Fruit fly (Drosophila melanogaster) whole organism, wandering third instar larva: Measurements from ENCODE around the gene CG1545.
"Not testable (repeated sequence)": the region's sequence is repeated elsewhere in the genome, so short reads cannot be mapped to it uniquely, and the experiment has no call there.

Experiments used
- Abd-B ChIP-seq: fragments of >200 bp; optimal IDR thresholded peaks from 2 replicates; lab custom pipeline; 2017; ENCODE audit warnings: missing biosample characterization, missing genetic modification characterization
- CG32264 ChIP-seq: fragments of 200-800 bp; sonication (Bioruptor generic); optimal IDR thresholded peaks from 2 replicates; lab custom pipeline; 2016; ENCODE audit warnings: missing biosample characterization, missing genetic modification characterization
- CG9705 ChIP-seq: fragments of 200-800 bp; sonication (Bioruptor generic); optimal IDR thresholded peaks from 2 replicates; lab custom pipeline; 2018; ENCODE audit warnings: missing biosample characterization, mild to moderate bottlenecking, missing genetic modification characterization
- Dfd ChIP-seq: fragments of >200 bp; optimal IDR thresholded peaks from 2 replicates; lab custom pipeline; 2017; ENCODE audit warnings: missing biosample characterization, missing genetic modification characterization
- Dif ChIP-seq: fragments of 200-275, 200-300 bp; sonication (Bioruptor generic); optimal IDR thresholded peaks from 2 replicates; lab custom pipeline; 2018; ENCODE audit warnings: missing biosample characterization, missing genetic modification characterization; ENCODE audit not compliant: partially characterized antibody
- GATAd ChIP-seq: sonication (Bioruptor generic); optimal IDR thresholded peaks from 2 replicates; lab custom pipeline; 2016; ENCODE audit warnings: missing biosample characterization, missing genetic modification characterization
- HLH106 ChIP-seq: fragments of 200-800 bp; optimal IDR thresholded peaks from 3 replicates; lab custom pipeline; 2019; ENCODE audit warnings: missing biosample characterization, mild to moderate bottlenecking, missing genetic modification characterization, moderate library complexity
- Hnf4 ChIP-seq: fragments of 200-800 bp; sonication (Bioruptor generic); optimal IDR thresholded peaks from 2 replicates; lab custom pipeline; 2016; ENCODE audit warnings: missing biosample characterization, mild to moderate bottlenecking, missing genetic modification characterization
- Hr78 ChIP-seq: fragments of >200 bp; optimal IDR thresholded peaks from 2 replicates; lab custom pipeline; 2017; ENCODE audit warnings: missing biosample characterization, missing genetic modification characterization
- Hr83 ChIP-seq: fragments of 200-300 bp; sonication (Bioruptor generic); optimal IDR thresholded peaks from 2 replicates; lab custom pipeline; 2016; ENCODE audit warnings: missing biosample characterization, mild to moderate bottlenecking, missing genetic modification characterization, moderate library complexity; ENCODE audit not compliant: poor library complexity, severe bottlenecking
- Jra ChIP-seq: sonication (Bioruptor generic); optimal IDR thresholded peaks from 2 replicates; lab custom pipeline; 2016; ENCODE audit warnings: missing biosample characterization, missing genetic modification characterization
- Mio ChIP-seq: sonication (Bioruptor generic); optimal IDR thresholded peaks from 2 replicates; lab custom pipeline; 2016; ENCODE audit warnings: missing biosample characterization, missing genetic modification characterization
- Myc ChIP-seq: fragments of >200 bp; optimal IDR thresholded peaks from 2 replicates; lab custom pipeline; 2017
- N ChIP-seq: fragments of >200 bp; optimal IDR thresholded peaks from 2 replicates; lab custom pipeline; 2018; ENCODE audit warnings: missing biosample characterization, missing external identifiers, missing genetic modification characterization
- Rel ChIP-seq, 2 experiments: fragments of 200-800 bp; sonication (Bioruptor generic) in 1 of 2; optimal IDR thresholded peaks; 2 replicates in 1 of 2; 3 replicates in 1 of 2; lab custom pipeline; 2016 to 2019; ENCODE audit warnings: mild to moderate bottlenecking in 2 of 2, missing biosample characterization in 2 of 2, missing genetic modification characterization in 2 of 2, moderate library complexity in 1 of 2
- Sp1 ChIP-seq: fragments of 200-800 bp; sonication (Bioruptor generic); optimal IDR thresholded peaks from 3 replicates; lab custom pipeline; 2019; ENCODE audit warnings: missing biosample characterization, mild to moderate bottlenecking, missing genetic modification characterization, moderate library complexity
- br ChIP-seq: fragments of 200-800 bp; sonication (Bioruptor generic); optimal IDR thresholded peaks from 2 replicates; lab custom pipeline; 2016; ENCODE audit warnings: missing biosample characterization, missing genetic modification characterization
- dl ChIP-seq, 2 experiments: fragments of 175-275, 200-275 bp in 1 of 2; fragments of 200-275 bp in 1 of 2; sonication (Bioruptor generic); optimal IDR thresholded peaks; lab custom pipeline; 2018; ENCODE audit warnings: mild to moderate bottlenecking in 2 of 2, missing biosample characterization in 2 of 2, missing genetic modification characterization in 2 of 2, moderate library complexity in 2 of 2; ENCODE audit not compliant: partially characterized antibody in 2 of 2, insufficient read depth in 1 of 2
- dmrt93B ChIP-seq: fragments of 200-800 bp; sonication (Bioruptor generic); optimal IDR thresholded peaks from 2 replicates; lab custom pipeline; 2018; ENCODE audit warnings: missing biosample characterization, mild to moderate bottlenecking, missing genetic modification characterization
- dsf ChIP-seq: sonication (Bioruptor generic); optimal IDR thresholded peaks from 2 replicates; lab custom pipeline; 2016; ENCODE audit warnings: missing biosample characterization, missing genetic modification characterization, borderline replicate concordance
- ey ChIP-seq: fragments of 200-800 bp; sonication (Bioruptor generic); optimal IDR thresholded peaks from 2 replicates; lab custom pipeline; 2016; ENCODE audit warnings: missing biosample characterization, missing genetic modification characterization
- fru ChIP-seq: fragments of 200-800 bp; sonication (Bioruptor generic); optimal IDR thresholded peaks from 3 replicates; lab custom pipeline; 2016; ENCODE audit warnings: missing biosample characterization, mild to moderate bottlenecking, missing genetic modification characterization
- h ChIP-seq: fragments of 200-800 bp; sonication (Bioruptor generic); optimal IDR thresholded peaks from 3 replicates; lab custom pipeline; 2016; ENCODE audit warnings: missing biosample characterization, mild to moderate bottlenecking, missing genetic modification characterization
- jim ChIP-seq: fragments of 175-275, 200-325 bp; sonication (Bioruptor generic); optimal IDR thresholded peaks from 2 replicates; lab custom pipeline; 2016; ENCODE audit warnings: missing biosample characterization, mild to moderate bottlenecking, missing genetic modification characterization
- pan ChIP-seq: fragments of >200 bp; optimal IDR thresholded peaks from 2 replicates; lab custom pipeline; 2017
- psq ChIP-seq: fragments of 200-800 bp; sonication (Bioruptor generic); optimal IDR thresholded peaks from 3 replicates; lab custom pipeline; 2017; ENCODE audit warnings: missing biosample characterization, mild to moderate bottlenecking, missing genetic modification characterization, moderate library complexity
- rgr ChIP-seq: fragments of 200-800 bp; sonication (Bioruptor generic); optimal IDR thresholded peaks from 3 replicates; lab custom pipeline; 2016; ENCODE audit warnings: missing biosample characterization, mild to moderate bottlenecking, missing genetic modification characterization
- sage ChIP-seq: fragments of 200-800 bp; sonication (Bioruptor generic); optimal IDR thresholded peaks from 2 replicates; lab custom pipeline; 2016; ENCODE audit warnings: missing biosample characterization, mild to moderate bottlenecking, missing genetic modification characterization
- sv ChIP-seq: fragments of 200-800 bp; sonication (Bioruptor generic); optimal IDR thresholded peaks from 3 replicates; lab custom pipeline; 2016; ENCODE audit warnings: missing biosample characterization, missing genetic modification characterization
- usp ChIP-seq: fragments of >200 bp; optimal IDR thresholded peaks from 2 replicates; lab custom pipeline; 2017; ENCODE audit warnings: missing biosample characterization, missing genetic modification characterization
- woc ChIP-seq: sonication (Bioruptor generic); optimal IDR thresholded peaks from 2 replicates; lab custom pipeline; 2016; ENCODE audit warnings: missing biosample characterization, mild to moderate bottlenecking, missing genetic modification characterization

CG1545 gene

DNA sequence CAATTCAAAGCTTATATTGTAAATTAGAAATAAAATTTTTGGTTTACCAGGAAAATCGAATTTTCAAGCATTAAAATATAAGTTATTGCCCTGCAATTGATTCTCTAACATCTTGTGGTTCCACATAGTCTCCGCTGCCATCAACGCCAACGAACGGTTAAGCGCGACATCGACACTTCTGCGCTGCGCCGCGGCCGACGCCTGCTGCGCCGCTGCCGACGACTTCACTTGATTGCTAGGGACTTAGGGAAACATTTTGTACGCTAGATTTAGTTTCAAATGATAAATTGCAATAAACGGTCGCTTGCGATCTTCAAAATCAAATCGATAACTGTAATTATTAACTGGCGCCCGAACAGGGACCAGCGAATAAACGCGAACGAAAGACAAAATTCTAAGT lies 36.6 kb upstream of the CG1545 start, which contains the start of gene CG42249:
TSS of gene CG42249 (plus strand) at position 301 of the 400 bp plus-strand sequence.
- TF ChIP-seq HLH106 (tag; lab: Kevin White, UChicago); woc (GFP tag; lab: Kevin White, UChicago); Myc (lab: Kevin White, UChicago): not testable (repeated sequence)

DNA sequence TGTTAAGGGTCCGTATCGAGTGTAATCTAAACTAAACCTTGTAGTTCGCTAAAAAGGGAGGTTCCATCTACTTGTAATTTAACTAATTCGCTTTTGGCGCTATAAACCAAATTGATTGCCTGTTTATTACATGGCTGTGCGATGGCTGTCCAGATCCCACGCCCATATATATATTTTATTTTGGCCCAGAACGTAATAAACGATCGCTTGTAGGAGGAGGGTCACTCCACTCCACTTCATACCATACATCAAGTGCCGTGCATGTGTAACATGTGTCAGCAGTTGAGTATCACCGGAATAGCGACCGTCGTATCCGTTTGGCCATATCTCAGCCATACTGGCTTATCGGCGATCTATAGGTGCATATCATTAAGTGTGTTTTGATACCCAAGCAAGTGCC lies 35.9 kb upstream of the CG1545 start:
- TF ChIP-seq Hr78 (GFP tag; lab: Kevin White, UChicago) (no peak), GATAd (GFP tag; lab: Kevin White, UChicago) (no peak), br (GFP tag; lab: Kevin White, UChicago) (no peak)

DNA sequence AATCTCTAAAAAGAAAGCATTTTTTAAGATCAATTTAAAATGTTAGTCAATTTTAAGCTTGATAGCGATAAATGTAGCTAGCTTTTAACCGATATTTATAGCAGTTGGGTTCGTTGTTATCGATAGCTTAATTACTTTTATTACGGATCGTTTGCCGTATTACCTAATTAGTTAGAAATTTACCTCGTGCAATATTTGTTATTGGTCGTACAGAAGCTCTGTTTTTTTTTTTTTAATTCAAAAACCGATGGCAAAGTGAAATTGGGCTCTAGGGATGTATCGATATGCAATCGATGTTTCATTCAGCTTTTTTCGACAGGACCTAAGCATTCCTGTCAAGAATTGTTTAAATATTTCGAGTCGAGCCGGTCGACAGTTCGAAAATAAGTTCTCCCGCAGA lies 32.8 kb upstream of the CG1545 start, which contains the start of gene CG2061:
TSS of gene CG2061 (plus strand) at position 292 of the 400 bp plus-strand sequence.
- TF ChIP-seq HLH106 (tag; lab: Kevin White, UChicago) (no peak), Myc (lab: Kevin White, UChicago) (peak; percentile 10)

dm6 chrX:11090161-11090560 lies 30.7 kb upstream of the CG1545 start, which contains the start of gene CG2076:
CG2076 (plus strand) TSS chrX:11090210.
- no peak for TF ChIP-seq Myc (lab: Kevin White, UChicago)
- no peak for TF ChIP-seq Abd-B (GFP tag; lab: Kevin White, UChicago)
- TF ChIP-seq woc (GFP tag; lab: Kevin White, UChicago), result no peak
- TF ChIP-seq psq (GFP tag; lab: Kevin White, UChicago), result no peak
- no peak for TF ChIP-seq Hnf4 (GFP tag; lab: Kevin White, UChicago)
- TF ChIP-seq Mio, result no peak
- no peak for TF ChIP-seq CG32264 (GFP tag; lab: Kevin White, UChicago)
- TF ChIP-seq CG9705 (GFP tag; lab: Kevin White, UChicago), result no peak
- TF ChIP-seq dmrt93B (GFP tag; lab: Kevin White, UChicago), result no peak
- no peak for TF ChIP-seq h (GFP tag; lab: Kevin White, UChicago)
- TF ChIP-seq dsf (GFP tag; lab: Kevin White, UChicago), result no peak
- TF ChIP-seq ey (GFP tag; lab: Kevin White, UChicago), result no peak
- no peak for TF ChIP-seq sage (GFP tag; lab: Kevin White, UChicago)
- no peak for TF ChIP-seq usp
- no peak for TF ChIP-seq dl (GFP tag; optimal IDR thresholded peaks at IDR 0.05; lab: Kevin White, UChicago; ENCODE audit: insufficient read depth in 1 of 2, partially characterized antibody in 2 of 2)

DNA sequence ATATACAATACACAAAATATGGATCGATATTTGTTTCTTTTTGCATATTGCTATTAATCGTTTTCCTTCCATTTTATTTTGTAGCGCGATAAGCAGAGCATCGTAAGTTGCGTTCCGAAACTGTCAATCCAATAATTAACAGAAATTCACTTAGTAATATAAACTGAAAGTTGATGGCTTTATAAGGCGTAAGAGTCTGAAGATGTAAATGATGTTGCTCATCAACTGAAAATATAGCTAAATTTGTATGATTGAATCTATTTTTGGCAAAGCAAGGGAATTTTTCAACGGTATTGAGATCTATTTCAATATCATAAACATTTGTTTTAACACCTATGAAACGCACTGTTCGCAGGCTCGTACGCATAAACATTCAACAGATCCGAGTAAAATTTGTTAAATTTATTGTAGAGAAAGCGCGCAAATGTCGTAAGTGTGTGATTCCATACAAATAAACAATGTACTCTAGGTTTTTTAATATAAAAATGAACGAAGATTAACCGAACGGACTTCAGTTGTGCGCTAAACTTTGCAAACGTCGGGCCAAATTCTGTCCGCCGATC lies 29.4 kb upstream of the CG1545 start, which contains the start of gene Vago:
TSS of gene Vago (plus strand) at position 513 of the 563 bp plus-strand sequence.
- TF ChIP-seq Jra (GFP tag; lab: Kevin White, UChicago) (no peak), N (GFP tag; lab: Kevin White, UChicago) (no peak), Dfd (no peak), dsf (GFP tag; lab: Kevin White, UChicago) (no peak), Hnf4 (GFP tag; lab: Kevin White, UChicago) (no peak), Sp1 (GFP tag; lab: Kevin White, UChicago) (peak; percentile 34), Abd-B (GFP tag; lab: Kevin White, UChicago) (no peak), Hr83 (no peak), woc (GFP tag; lab: Kevin White, UChicago) (peak; percentile 3), psq (GFP tag; lab: Kevin White, UChicago) (no peak), Myc (lab: Kevin White, UChicago) (no peak), HLH106 (tag; lab: Kevin White, UChicago) (peak; percentile 55), fru (GFP tag; lab: Kevin White, UChicago) (peak; percentile 42), rgr (GFP tag; lab: Kevin White, UChicago) (no peak), Rel (GFP tag; optimal IDR thresholded peaks at IDR 0.05; lab: Kevin White, UChicago) (no peak), Rel (tag; optimal IDR thresholded peaks at IDR 0.05; lab: Kevin White, UChicago) (peak; percentile 50), sv (GFP tag; lab: Kevin White, UChicago) (no peak), pan (lab: Kevin White, UChicago) (no peak), dl (GFP tag; optimal IDR thresholded peaks at IDR 0.05; lab: Kevin White, UChicago; ENCODE audit: insufficient read depth in 1 of 2, partially characterized antibody in 2 of 2) (no peak), h (GFP tag; lab: Kevin White, UChicago) (no peak), Dif (GFP tag; lab: Kevin White, UChicago) (no peak), jim (no peak), br (GFP tag; lab: Kevin White, UChicago) (peak; percentile 22), ey (GFP tag; lab: Kevin White, UChicago) (peak; percentile 23)
